Fruit fly (Drosophila melanogaster) whole organism, prepupa: ENCODE measurements around the gene CG5676.

Source experiments
- Blimp-1 ChIP-seq: fragments of 200-800 bp; sonication (Bioruptor generic); optimal IDR thresholded peaks from 3 replicates; lab custom pipeline; 2017; ENCODE audit warnings: missing biosample characterization, missing genetic modification characterization, mild to moderate bottlenecking, moderate library complexity, missing genetic modification reagents
- CG10669 ChIP-seq: fragments of 200-800 bp; sonication (Bioruptor generic); optimal IDR thresholded peaks from 3 replicates; lab custom pipeline; 2018; ENCODE audit warnings: missing biosample characterization, mild to moderate bottlenecking, missing genetic modification characterization, moderate library complexity
- CG11294 ChIP-seq: fragments of 200-800 bp; sonication (Bioruptor generic); IDR thresholded peaks from 2 replicates; pipeline ENCODE4 v1.3.6; 2022; ENCODE audit warnings: missing biosample characterization, missing genetic modification characterization
- CG11902 ChIP-seq: fragments of 200-800 bp; sonication (Bioruptor generic); optimal IDR thresholded peaks from 3 replicates; lab custom pipeline; 2016; ENCODE audit warnings: missing biosample characterization, missing genetic modification characterization
- CG15336 ChIP-seq: fragments of 200-800 bp; sonication (Bioruptor generic); IDR thresholded peaks from 2 replicates; pipeline ENCODE4 v1.3.6; 2022; ENCODE audit warnings: missing biosample characterization, missing genetic modification characterization
- CG3032 ChIP-seq: fragments of 200-800 bp; optimal IDR thresholded peaks from 2 replicates; lab custom pipeline; 2019; ENCODE audit warnings: missing biosample characterization, mild to moderate bottlenecking, missing genetic modification characterization, moderate library complexity
- CG31627 ChIP-seq: fragments of 200-800 bp; sonication (Bioruptor generic); optimal IDR thresholded peaks from 3 replicates; lab custom pipeline; 2016; ENCODE audit warnings: missing biosample characterization, missing genetic modification characterization
- CG34406 ChIP-seq: fragments of 200-800 bp; sonication (Bioruptor generic); optimal IDR thresholded peaks from 3 replicates; lab custom pipeline; 2016; ENCODE audit warnings: missing biosample characterization, missing genetic modification characterization
- CG6276 ChIP-seq: fragments of 200-800 bp; sonication (Bioruptor generic); optimal IDR thresholded peaks from 2 replicates; lab custom pipeline; 2017; ENCODE audit warnings: missing biosample characterization, mild to moderate bottlenecking, missing genetic modification characterization
- CG6792 ChIP-seq: fragments of 200-800 bp; sonication (Bioruptor generic); optimal IDR thresholded peaks from 3 replicates; lab custom pipeline; 2016; ENCODE audit warnings: missing biosample characterization, missing genetic modification characterization
- CG6808 ChIP-seq: fragments of 200-800 bp; sonication (Bioruptor generic); optimal IDR thresholded peaks from 3 replicates; lab custom pipeline; 2017; ENCODE audit warnings: missing biosample characterization, missing genetic modification characterization, mild to moderate bottlenecking, moderate library complexity, missing genetic modification reagents
- CG6854 ChIP-seq: fragments of 200-800 bp; sonication (Bioruptor generic); optimal IDR thresholded peaks from 2 replicates; lab custom pipeline; 2017; ENCODE audit warnings: missing biosample characterization, mild to moderate bottlenecking, missing genetic modification characterization
- CG8119 ChIP-seq: fragments of 200-800 bp; sonication (Bioruptor generic); IDR thresholded peaks from 3 replicates; pipeline ENCODE4 v1.3.6; 2022; ENCODE audit warnings: missing biosample characterization, missing genetic modification characterization
- CG8632 ChIP-seq: fragments of 200-800 bp; sonication (Bioruptor generic); optimal IDR thresholded peaks from 3 replicates; lab custom pipeline; 2016; ENCODE audit warnings: missing biosample characterization, missing genetic modification characterization
- Eip75B ChIP-seq: fragments of 200-800 bp; sonication (Bioruptor generic); optimal IDR thresholded peaks from 3 replicates; lab custom pipeline; 2016; ENCODE audit warnings: missing biosample characterization, missing genetic modification characterization
- Eip78C ChIP-seq: fragments of 200-800 bp; sonication (Bioruptor generic); peaks from one replicate; lab custom pipeline; 2016; ENCODE audit warnings: missing biosample characterization, missing genetic modification characterization
- Ets21C ChIP-seq: fragments of 200-800 bp; sonication (Bioruptor generic); optimal IDR thresholded peaks from 3 replicates; lab custom pipeline; 2016; ENCODE audit warnings: missing biosample characterization, missing genetic modification characterization
- Ets96B ChIP-seq: fragments of 200-800 bp; optimal IDR thresholded peaks from 2 replicates; lab custom pipeline; 2019; ENCODE audit warnings: missing biosample characterization, mild to moderate bottlenecking, missing genetic modification characterization, moderate library complexity
- Gug ChIP-seq: fragments of 200-800 bp; sonication (Bioruptor generic); IDR thresholded peaks from 2 replicates; pipeline ENCODE4 v1.3.6; 2022; ENCODE audit warnings: missing biosample characterization, missing genetic modification characterization
- Hr38 ChIP-seq: sonication (Bioruptor generic); optimal IDR thresholded peaks from 2 replicates; lab custom pipeline; 2016; ENCODE audit warnings: missing biosample characterization, missing genetic modification characterization
- Hr39 ChIP-seq: fragments of 200-800 bp; sonication (Bioruptor generic); optimal IDR thresholded peaks from 2 replicates; lab custom pipeline; 2016; ENCODE audit warnings: missing biosample characterization, missing genetic modification characterization
- Hr4 ChIP-seq: fragments of 200-800 bp; sonication (Bioruptor generic); optimal IDR thresholded peaks from 3 replicates; lab custom pipeline; 2016; ENCODE audit warnings: missing biosample characterization, missing genetic modification characterization
- OdsH ChIP-seq: fragments of 200-800 bp; sonication (Bioruptor generic); optimal IDR thresholded peaks from 3 replicates; lab custom pipeline; 2016; ENCODE audit warnings: missing biosample characterization, missing genetic modification characterization
- Smox ChIP-seq: fragments of 200-800 bp; sonication (Bioruptor generic); optimal IDR thresholded peaks from 3 replicates; lab custom pipeline; 2016; ENCODE audit warnings: missing biosample characterization, missing genetic modification characterization
- Sox14 ChIP-seq: fragments of 200-800 bp; sonication (Bioruptor generic); optimal IDR thresholded peaks from 3 replicates; lab custom pipeline; 2016; ENCODE audit warnings: missing biosample characterization, missing genetic modification characterization
- achi ChIP-seq: fragments of 200-800 bp; sonication (Bioruptor generic); optimal IDR thresholded peaks from 3 replicates; lab custom pipeline; 2016; ENCODE audit warnings: missing biosample characterization, missing genetic modification characterization
- acj6 ChIP-seq: fragments of 200-800 bp; sonication (Bioruptor generic); optimal IDR thresholded peaks from 3 replicates; lab custom pipeline; 2016; ENCODE audit warnings: missing biosample characterization, missing genetic modification characterization
- cyc ChIP-seq: fragments of 200-800 bp; sonication (Bioruptor generic); optimal IDR thresholded peaks from 3 replicates; lab custom pipeline; 2016; ENCODE audit warnings: missing biosample characterization, missing genetic modification characterization
- dac ChIP-seq: fragments of 200-800 bp; sonication (Bioruptor generic); optimal IDR thresholded peaks from 2 replicates; lab custom pipeline; 2017; ENCODE audit warnings: missing biosample characterization, mild to moderate bottlenecking, missing genetic modification characterization
- dsx ChIP-seq: fragments of 200-800 bp; optimal IDR thresholded peaks from 3 replicates; lab custom pipeline; 2019; ENCODE audit warnings: missing biosample characterization, mild to moderate bottlenecking, missing genetic modification characterization, moderate library complexity; ENCODE audit not compliant: poor library complexity, severe bottlenecking
- esn ChIP-seq: fragments of 200-800 bp; sonication (Bioruptor generic); optimal IDR thresholded peaks from 2 replicates; lab custom pipeline; 2016; ENCODE audit warnings: missing biosample characterization, mild to moderate bottlenecking, missing genetic modification characterization, moderate library complexity
- fd59A ChIP-seq: fragments of 200-800 bp; sonication (Bioruptor generic); optimal IDR thresholded peaks from 2 replicates; lab custom pipeline; 2017; ENCODE audit warnings: missing biosample characterization, mild to moderate bottlenecking, missing genetic modification characterization, missing genetic modification reagents
- fd85E ChIP-seq: fragments of 200-800 bp; sonication (Bioruptor generic); optimal IDR thresholded peaks from 3 replicates; lab custom pipeline; 2016; ENCODE audit warnings: missing biosample characterization, missing genetic modification characterization
- fkh ChIP-seq: fragments of 200-800 bp; sonication (Bioruptor generic); optimal IDR thresholded peaks from 3 replicates; lab custom pipeline; 2017; ENCODE audit warnings: missing biosample characterization, mild to moderate bottlenecking, missing genetic modification characterization, moderate library complexity
- lz ChIP-seq: fragments of 200-800 bp; sonication (Bioruptor generic); optimal IDR thresholded peaks from 3 replicates; lab custom pipeline; 2016; ENCODE audit warnings: missing biosample characterization, missing genetic modification characterization
- net ChIP-seq: fragments of 200-800 bp; sonication (Bioruptor generic); optimal IDR thresholded peaks from 3 replicates; lab custom pipeline; 2016; ENCODE audit warnings: missing biosample characterization, missing genetic modification characterization
- pdm3 ChIP-seq: fragments of 200-800 bp; sonication (Bioruptor generic); optimal IDR thresholded peaks from 3 replicates; lab custom pipeline; 2016; ENCODE audit warnings: missing biosample characterization, missing genetic modification characterization
- salr ChIP-seq, 2 experiments: fragments of 200-800 bp; sonication (Bioruptor generic); optimal IDR thresholded peaks; 3 replicates each; lab custom pipeline; 2016 to 2018; ENCODE audit warnings: missing biosample characterization in 2 of 2, missing genetic modification characterization in 2 of 2, mild to moderate bottlenecking in 1 of 2
- ss ChIP-seq, 2 experiments: fragments of 200-800 bp; sonication (Bioruptor generic); optimal IDR thresholded peaks; 2 replicates in 1 of 2; 3 replicates in 1 of 2; lab custom pipeline; 2017 to 2018; ENCODE audit warnings: mild to moderate bottlenecking in 2 of 2, missing biosample characterization in 2 of 2, missing genetic modification characterization in 2 of 2, moderate library complexity in 1 of 2
- topi ChIP-seq: fragments of 200-800 bp; sonication (Bioruptor generic); optimal IDR thresholded peaks from 3 replicates; lab custom pipeline; 2016; ENCODE audit warnings: missing biosample characterization, missing genetic modification characterization
- vri ChIP-seq: fragments of 200-800 bp; sonication (Bioruptor generic); optimal IDR thresholded peaks from 3 replicates; lab custom pipeline; 2016; ENCODE audit warnings: missing biosample characterization, mild to moderate bottlenecking, missing genetic modification characterization

CG5676 gene

dm6 chr2L:10277362-10277761 is 21.7 kb upstream of the CG5676 start:
- TF ChIP-seq net (GFP tag; lab: Kevin White, UChicago) (no peak), CG10669 (no peak), fkh (peak; percentile 84), CG6808 (no peak), Hr39 (GFP tag; lab: Kevin White, UChicago) (no peak), ss (GFP tag; optimal IDR thresholded peaks at IDR 0.05; lab: Kevin White, UChicago) (no peak), Smox (GFP tag; lab: Kevin White, UChicago) (no peak), Gug (GFP tag; lab: Robert Waterston, UW) (no peak)

- TF ChIP-seq Sox14 (GFP tag; lab: Kevin White, UChicago): peak; percentile 85
- TF ChIP-seq CG10669: peak; percentile 8
- peak; percentile 29 for TF ChIP-seq CG34406
- TF ChIP-seq CG3032 (tag; lab: Kevin White, UChicago): no peak
- TF ChIP-seq cyc (GFP tag; lab: Kevin White, UChicago): peak; percentile 56
- peak; percentile 58 for TF ChIP-seq achi (GFP tag; lab: Kevin White, UChicago)
- peak; percentile 84 for TF ChIP-seq Eip78C (GFP tag; lab: Kevin White, UChicago)
- peak; percentile 43 for TF ChIP-seq topi (GFP tag; lab: Kevin White, UChicago)
- TF ChIP-seq acj6 (GFP tag; lab: Kevin White, UChicago): peak; percentile 31
- TF ChIP-seq Blimp-1 (GFP tag; lab: Kevin White, UChicago): no peak
- TF ChIP-seq Hr4 (GFP tag; lab: Kevin White, UChicago): peak; percentile 42
- peak; percentile 21 for TF ChIP-seq Ets21C
- peak; percentile 3 for TF ChIP-seq CG11902
- no peak for TF ChIP-seq Gug (GFP tag; lab: Robert Waterston, UW)
- peak; percentile 63 for TF ChIP-seq OdsH (GFP tag; lab: Kevin White, UChicago)
- no peak for TF ChIP-seq dsx (GFP tag; lab: Kevin White, UChicago)
- TF ChIP-seq CG31627 (GFP tag; lab: Kevin White, UChicago): peak; percentile 72
- peak; percentile 10 for TF ChIP-seq Hr38 (GFP tag; lab: Kevin White, UChicago)
- peak; percentile 22 for TF ChIP-seq CG8632
- peak; percentile 74 for TF ChIP-seq esn (GFP tag; lab: Kevin White, UChicago)
- TF ChIP-seq fd59A: peak; percentile 6
- TF ChIP-seq lz (GFP tag; lab: Kevin White, UChicago): peak; percentile 59
- TF ChIP-seq ss (GFP tag; optimal IDR thresholded peaks at IDR 0.05; lab: Kevin White, UChicago): no peak
- TF ChIP-seq Eip75B (GFP tag; lab: Kevin White, UChicago): peak; percentile 66
- no peak for TF ChIP-seq CG6276
- peak; percentile 27 for TF ChIP-seq CG6792 (GFP tag; lab: Kevin White, UChicago)
- TF ChIP-seq vri (GFP tag; lab: Kevin White, UChicago): peak; percentile 51
- TF ChIP-seq dac (GFP tag; lab: Kevin White, UChicago): peak; percentile 37
Observed at dm6 chr2L:10276846-10277245, 21.2 kb upstream of the CG5676 start.

- TF ChIP-seq fkh (peak; percentile 21), CG6792 (GFP tag; lab: Kevin White, UChicago) (peak; percentile 20), pdm3 (no peak), CG15336 (GFP tag; lab: Robert Waterston, UW) (peak; percentile 82), CG3032 (tag; lab: Kevin White, UChicago) (peak; percentile 67), acj6 (GFP tag; lab: Kevin White, UChicago) (peak; percentile 32), Ets96B (tag; lab: Kevin White, UChicago) (peak; percentile 69), Eip78C (GFP tag; lab: Kevin White, UChicago) (peak; percentile 84), CG6276 (no peak), OdsH (GFP tag; lab: Kevin White, UChicago) (no peak), salr (GFP tag; optimal IDR thresholded peaks at IDR 0.05; lab: Kevin White, UChicago) (no peak), fd85E (GFP tag; lab: Kevin White, UChicago) (peak; percentile 5), CG8632 (peak; percentile 42), Sox14 (GFP tag; lab: Kevin White, UChicago) (no peak), cyc (GFP tag; lab: Kevin White, UChicago) (no peak), CG6854 (peak; percentile 37), CG11294 (GFP tag; lab: Robert Waterston, UW) (peak; percentile 42; the same call in 1 of the 2 replicates), CG8119 (peak; percentile 70; the same call in 2 of the 3 replicates)
Observed at dm6 chr2L:10276436-10276835, 20.7 kb upstream of the CG5676 start.
